Fruit fly (Drosophila melanogaster) whole organism, embryonic: ENCODE data around the gene Orct2.

Source experiments
- CG13123 ChIP-seq: fragments of 200-800 bp; sonication (Bioruptor generic); optimal IDR thresholded peaks from 2 replicates; lab custom pipeline; 2016; ENCODE audit warnings: missing biosample characterization, missing genetic modification characterization
- CG9727 ChIP-seq: fragments of 200-800 bp; sonication (Bioruptor generic); optimal IDR thresholded peaks from 3 replicates; lab custom pipeline; 2017; ENCODE audit warnings: missing biosample characterization, mild to moderate bottlenecking, missing genetic modification characterization
- cad ChIP-seq: fragments of >200 bp; optimal IDR thresholded peaks from 2 replicates; lab custom pipeline; 2017; ENCODE audit warnings: missing biosample characterization, missing genetic modification characterization

DNA sequence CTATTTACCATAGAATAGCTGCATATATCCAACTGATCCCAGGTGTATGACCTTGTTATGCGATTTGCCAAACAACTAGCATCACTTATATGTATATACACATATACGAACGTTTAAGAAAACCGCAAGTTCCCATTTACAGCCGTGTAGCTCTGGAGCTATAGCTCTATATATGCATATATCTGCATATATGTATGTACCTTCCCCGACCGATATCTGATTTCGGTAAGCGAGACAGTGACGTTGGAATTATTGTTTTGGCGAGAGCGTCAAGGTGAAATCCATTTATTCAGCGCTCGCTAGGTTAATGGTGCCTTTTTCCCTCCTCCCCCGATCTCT is 12.8 kb upstream of the Orct2 start:
- TF ChIP-seq CG13123 (GFP tag; lab: Kevin White, UChicago), result no peak
- peak; percentile 54 for TF ChIP-seq CG9727 (GFP tag; lab: Kevin White, UChicago)
- TF ChIP-seq cad (GFP tag; lab: Kevin White, UChicago), result no peak
